Fruit fly (Drosophila melanogaster) whole organism, embryonic: ENCODE measurements around the gene CG44044.
A peak's percentile ranks its signal among the peaks of the same experiment; 100 is the strongest.

Experiments
- Antp ChIP-seq: fragments of 200-800 bp; sonication (Bioruptor generic); optimal IDR thresholded peaks from 3 replicates; lab custom pipeline; 2016; ENCODE audit warnings: missing biosample characterization, missing genetic modification characterization
- BtbVII ChIP-seq: fragments of 200-800 bp; sonication (Bioruptor generic); optimal IDR thresholded peaks from 3 replicates; lab custom pipeline; 2017; ENCODE audit warnings: missing biosample characterization, mild to moderate bottlenecking, missing genetic modification characterization
- CG10267 ChIP-seq: fragments of 200-800 bp; sonication (Bioruptor generic); optimal IDR thresholded peaks from 2 replicates; lab custom pipeline; 2018; ENCODE audit warnings: missing biosample characterization, mild to moderate bottlenecking, missing genetic modification characterization, moderate library complexity
- CG11560 ChIP-seq: fragments of 200-800 bp; sonication (Bioruptor generic); IDR thresholded peaks from 3 replicates; pipeline ENCODE4 v1.3.6; 2022; ENCODE audit warnings: missing biosample characterization, missing genetic modification characterization
- CG12299 ChIP-seq: fragments of 200-800 bp; sonication (Bioruptor generic); optimal IDR thresholded peaks from 2 replicates; lab custom pipeline; 2018; ENCODE audit warnings: missing biosample characterization, mild to moderate bottlenecking, missing genetic modification characterization
- CG14014 ChIP-seq: fragments of 200-800 bp; sonication (Bioruptor generic); IDR thresholded peaks from 2 replicates; pipeline ENCODE4 v1.3.6; 2022; ENCODE audit warnings: missing biosample characterization, missing genetic modification characterization
- CG15011 ChIP-seq: fragments of 200-800 bp; sonication (Bioruptor generic); optimal IDR thresholded peaks from 3 replicates; lab custom pipeline; 2018; ENCODE audit warnings: missing biosample characterization, mild to moderate bottlenecking, missing genetic modification characterization
- CG1529 ChIP-seq: fragments of 200-800 bp; sonication (Bioruptor generic); optimal IDR thresholded peaks from 3 replicates; lab custom pipeline; 2018; ENCODE audit warnings: missing biosample characterization, missing genetic modification characterization
- CG1602 ChIP-seq: fragments of 200-800 bp; sonication (Bioruptor generic); optimal IDR thresholded peaks from 3 replicates; lab custom pipeline; 2016; ENCODE audit warnings: missing biosample characterization, missing genetic modification characterization
- CG17802 ChIP-seq: fragments of 200-800 bp; sonication (Bioruptor generic); optimal IDR thresholded peaks from 2 replicates; lab custom pipeline; 2018; ENCODE audit warnings: missing biosample characterization, mild to moderate bottlenecking, missing genetic modification characterization, moderate library complexity
- CG2678 ChIP-seq: fragments of 200-800 bp; sonication (Bioruptor generic); optimal IDR thresholded peaks from 3 replicates; lab custom pipeline; 2019; ENCODE audit warnings: missing biosample characterization, mild to moderate bottlenecking, missing genetic modification characterization, moderate library complexity
- CG30020 ChIP-seq: fragments of 200-800 bp; optimal IDR thresholded peaks from 2 replicates; lab custom pipeline; 2019; ENCODE audit warnings: missing biosample characterization, mild to moderate bottlenecking, missing genetic modification characterization, moderate library complexity
- CG3281 ChIP-seq: fragments of 200-800 bp; sonication (Bioruptor generic); optimal IDR thresholded peaks from 3 replicates; lab custom pipeline; 2017; ENCODE audit warnings: missing biosample characterization, mild to moderate bottlenecking, missing genetic modification characterization
- CG8359 ChIP-seq: fragments of 200-800 bp; sonication (Bioruptor generic); optimal IDR thresholded peaks from 2 replicates; lab custom pipeline; 2017; ENCODE audit warnings: missing biosample characterization, mild to moderate bottlenecking, missing genetic modification characterization, borderline replicate concordance
- CG8388 ChIP-seq: fragments of 200-800 bp; sonication (Bioruptor generic); optimal IDR thresholded peaks from 2 replicates; lab custom pipeline; 2019; ENCODE audit warnings: missing biosample characterization, mild to moderate bottlenecking, missing genetic modification characterization, moderate library complexity
- CG9817 ChIP-seq: fragments of 200-800 bp; sonication (Bioruptor generic); optimal IDR thresholded peaks from 2 replicates; lab custom pipeline; 2018; ENCODE audit warnings: missing biosample characterization, mild to moderate bottlenecking, missing genetic modification characterization, moderate library complexity
- CoRest ChIP-seq: fragments of 200-800 bp; sonication (Bioruptor generic); optimal IDR thresholded peaks from 3 replicates; lab custom pipeline; 2018; ENCODE audit warnings: missing biosample characterization, mild to moderate bottlenecking, missing genetic modification characterization, moderate library complexity
- Dbx ChIP-seq: fragments of 200-800 bp; sonication (Bioruptor generic); IDR thresholded peaks from 3 replicates; pipeline ENCODE4 v1.3.6; 2022; ENCODE audit warnings: missing biosample characterization, missing genetic modification characterization
- ERR ChIP-seq: fragments of 200-800 bp; sonication (Bioruptor generic); optimal IDR thresholded peaks from 2 replicates; lab custom pipeline; 2016; ENCODE audit warnings: missing biosample characterization, missing genetic modification characterization
- Elba2 ChIP-seq: fragments of 200-800 bp; sonication (Bioruptor generic); optimal IDR thresholded peaks from 3 replicates; lab custom pipeline; 2016; ENCODE audit warnings: missing biosample characterization, missing genetic modification characterization
- Ets65A ChIP-seq: fragments of 200-800 bp; sonication (Bioruptor generic); peaks from one replicate; lab custom pipeline; 2016; ENCODE audit warnings: missing biosample characterization, missing genetic modification characterization
- H2.0 ChIP-seq: fragments of 200-800 bp; sonication (Bioruptor generic); IDR thresholded peaks from 2 replicates; pipeline ENCODE4 v1.3.6; 2022; ENCODE audit warnings: missing biosample characterization, missing genetic modification characterization
- Hmx ChIP-seq: fragments of 200-800 bp; sonication (Bioruptor generic); optimal IDR thresholded peaks from 2 replicates; lab custom pipeline; 2016; ENCODE audit warnings: missing biosample characterization, missing genetic modification characterization
- Med ChIP-seq: fragments of 200-800 bp; sonication (Bioruptor generic); peaks from one replicate; lab custom pipeline; 2016; ENCODE audit warnings: missing biosample characterization, missing genetic modification characterization, mild to moderate bottlenecking, inconsistent platforms, moderate library complexity
- TFAM ChIP-seq: fragments of 200-800 bp; sonication (Bioruptor generic); optimal IDR thresholded peaks from 2 replicates; lab custom pipeline; 2017; ENCODE audit warnings: missing biosample characterization, missing genetic modification characterization, inconsistent platforms
- Taf1 ChIP-seq: fragments of 200-800 bp; sonication (Bioruptor generic); IDR thresholded peaks from 2 replicates; pipeline ENCODE4 v1.3.6; 2022; ENCODE audit warnings: missing biosample characterization, missing genetic modification characterization
- Usf ChIP-seq: fragments of 200-800 bp; sonication (Bioruptor generic); optimal IDR thresholded peaks from 2 replicates; lab custom pipeline; 2017; ENCODE audit warnings: missing genotype, missing biosample characterization, missing genetic modification characterization
- bab2 ChIP-seq: fragments of 200-800 bp; sonication (Bioruptor generic); optimal IDR thresholded peaks from 2 replicates; lab custom pipeline; 2016; ENCODE audit warnings: missing biosample characterization, missing genetic modification characterization
- bsh ChIP-seq, 2 experiments: fragments of 200-800 bp; sonication (Bioruptor generic); optimal IDR thresholded peaks; 2 replicates each; lab custom pipeline; 2017 to 2018; ENCODE audit warnings: mild to moderate bottlenecking in 2 of 2, missing biosample characterization in 2 of 2, missing genetic modification characterization in 2 of 2, moderate library complexity in 1 of 2
- chinmo ChIP-seq: fragments of 200-800 bp; sonication (Bioruptor generic); IDR thresholded peaks from 4 replicates; pipeline ENCODE4 v1.3.6; 2022; ENCODE audit warnings: missing biosample characterization, missing genetic modification characterization; ENCODE audit not compliant: partially characterized antibody
- cwo ChIP-seq: fragments of 200-800 bp; sonication (Bioruptor generic); optimal IDR thresholded peaks from 3 replicates; lab custom pipeline; 2017; ENCODE audit warnings: missing biosample characterization, missing genetic modification characterization, mild to moderate bottlenecking, moderate library complexity, missing genetic modification reagents
- dpn ChIP-seq, 2 experiments: fragments of 200-800 bp; sonication (Bioruptor generic); optimal IDR thresholded peaks; 3 replicates each; lab custom pipeline; 2016; ENCODE audit warnings: missing biosample characterization in 2 of 2, missing genetic modification characterization in 2 of 2
- nom ChIP-seq: fragments of 200-800 bp; sonication (Bioruptor generic); optimal IDR thresholded peaks from 2 replicates; lab custom pipeline; 2017; ENCODE audit warnings: missing biosample characterization, missing genetic modification characterization, mild to moderate bottlenecking, moderate library complexity, missing genetic modification reagents
- oc ChIP-seq: fragments of 200-800 bp; sonication (Bioruptor generic); optimal IDR thresholded peaks from 2 replicates; lab custom pipeline; 2018; ENCODE audit warnings: missing biosample characterization, mild to moderate bottlenecking, missing genetic modification characterization, moderate library complexity
- seq ChIP-seq: fragments of 200-800 bp; sonication (Bioruptor generic); IDR thresholded peaks from 2 replicates; pipeline ENCODE4 v1.3.6; 2022; ENCODE audit warnings: missing biosample characterization, missing genetic modification characterization
- stwl ChIP-seq: fragments of 200-800 bp; sonication (Bioruptor generic); optimal IDR thresholded peaks from 3 replicates; lab custom pipeline; 2018; ENCODE audit warnings: missing biosample characterization, mild to moderate bottlenecking, missing genetic modification characterization, moderate library complexity
- vfl ChIP-seq: fragments of 200-800 bp; sonication (Bioruptor generic); optimal IDR thresholded peaks from 2 replicates; lab custom pipeline; 2016; ENCODE audit warnings: missing biosample characterization, missing genetic modification characterization
- wdn ChIP-seq: fragments of 200-800 bp; sonication (Bioruptor generic); IDR thresholded peaks from 2 replicates; pipeline ENCODE4 v1.3.6; 2022; ENCODE audit warnings: missing biosample characterization, missing genetic modification characterization

Gene CG44044

dm6 chr3R:16331809-16332343 lies 10.2 kb downstream of the CG44044 start (continued):
- TF ChIP-seq CoRest (tag; lab: Kevin White, UChicago) (peak; percentile 53), seq (peak; percentile 79), ERR (peak; percentile 26), Usf (peak; percentile 13), CG11560 (tag; lab: Robert Waterston, UW) (peak; percentile 52; the same call in 1 of the 3 replicates), dpn (GFP tag; optimal IDR thresholded peaks at IDR 0.05; lab: Kevin White, UChicago) (peak; percentile 47 to 71), Antp (GFP tag; lab: Kevin White, UChicago) (peak; percentile 8), CG3281 (peak; percentile 52), CG12299 (tag; lab: Kevin White, UChicago) (peak; percentile 21), CG14014 (GFP tag; lab: Robert Waterston, UW) (peak; percentile 59; the same call in 1 of the 2 replicates), TFAM (peak; percentile 39), vfl (GFP tag; lab: Kevin White, UChicago) (no peak), Hmx (GFP tag; lab: Kevin White, UChicago) (no peak), CG30020 (tag; lab: Kevin White, UChicago) (no peak), CG17802 (tag; lab: Kevin White, UChicago) (no peak), CG2678 (tag; lab: Kevin White, UChicago) (peak; percentile 72)

DNA sequence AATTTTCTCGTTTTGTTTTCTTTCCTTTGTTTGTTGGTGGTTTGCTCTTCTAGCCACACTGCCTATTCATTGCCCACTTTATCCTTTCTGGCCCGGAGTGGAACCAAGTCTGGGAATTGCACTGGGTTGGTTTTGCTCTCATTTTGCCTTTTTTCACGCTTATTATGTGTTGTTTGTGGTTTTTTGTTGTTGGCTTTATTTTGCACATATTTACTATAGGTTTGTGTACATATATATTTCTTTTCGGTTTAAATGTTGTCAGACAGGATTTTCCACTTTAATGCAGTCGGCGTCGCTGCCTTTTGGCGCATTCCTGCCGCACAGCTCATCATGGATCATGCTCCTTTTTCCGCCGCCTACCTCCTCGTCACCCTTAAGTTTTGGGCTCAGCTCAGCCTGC lies 12.7 kb downstream of the CG44044 start:
- 0 out of 4 replicates have a peak, but pooled peaks have one; percentile 7 for TF ChIP-seq chinmo (GFP tag; lab: Robert Waterston, UW)
- TF ChIP-seq CG8388 (GFP tag; lab: Kevin White, UChicago): no peak
- peak; percentile 32 for TF ChIP-seq Ets65A (GFP tag; lab: Kevin White, UChicago)
- TF ChIP-seq nom (GFP tag; lab: Kevin White, UChicago): peak; percentile 80
- TF ChIP-seq bab2 (GFP tag; lab: Kevin White, UChicago): no peak
- TF ChIP-seq bsh (GFP tag; optimal IDR thresholded peaks at IDR 0.05; lab: Kevin White, UChicago): peak in 1 of 2 experiments; percentile 1
- TF ChIP-seq CG15011: no peak
- TF ChIP-seq CG17802 (tag; lab: Kevin White, UChicago): no peak
- no peak for TF ChIP-seq H2.0

- TF ChIP-seq oc (tag; lab: Kevin White, UChicago): peak; percentile 81
- TF ChIP-seq Med (GFP tag; lab: Kevin White, UChicago): peak; percentile 45
- TF ChIP-seq wdn: no peak
- TF ChIP-seq Elba2 (GFP tag; lab: Kevin White, UChicago): no peak
- no peak for TF ChIP-seq CG1529 (GFP tag; lab: Kevin White, UChicago)
- no peak for TF ChIP-seq cwo (GFP tag; lab: Kevin White, UChicago)
- TF ChIP-seq Dbx (GFP tag; lab: Robert Waterston, UW): peak; percentile 20; the same call in 1 of the 3 replicates
- peak; percentile 94 for TF ChIP-seq CG8359 (GFP tag; lab: Kevin White, UChicago)
- no peak for TF ChIP-seq stwl (tag; lab: Kevin White, UChicago)
- TF ChIP-seq CG10267 (tag; lab: Kevin White, UChicago): no peak
- no peak for TF ChIP-seq BtbVII (GFP tag; lab: Kevin White, UChicago)
- no peak for TF ChIP-seq CG9817 (tag; lab: Kevin White, UChicago)
- TF ChIP-seq Taf1 (GFP tag; lab: Robert Waterston, UW): no peak
- no peak for TF ChIP-seq CG1602
Measured at dm6 chr3R:16334797-16335196, 13.2 kb downstream of the CG44044 start.
